Worm (Caenorhabditis elegans) whole organism, L1 larva: ENCODE data around the gene srbc-33.

Experiments
- blmp-1 ChIP-seq: fragments of 150-350 bp; optimal IDR thresholded peaks from 2 replicates; lab custom pipeline; 2014; ENCODE audit warnings: missing biosample characterization, missing genetic modification characterization
- ceh-8 ChIP-seq: fragments of 200-800 bp; sonication (Bioruptor generic); optimal IDR thresholded peaks from 2 replicates; lab custom pipeline; 2018; ENCODE audit warnings: mild to moderate bottlenecking, missing genetic modification characterization, moderate library complexity, missing compliant biosample characterization
- ceh-82 ChIP-seq, 3 experiments: fragments of 150-350 bp in 1 of 3; sonication (generic microtip) in 2 of 3; optimal IDR thresholded peaks; 2 replicates each; lab custom pipeline; 2014 to 2017; ENCODE audit warnings: missing biosample characterization in 3 of 3, missing genetic modification characterization in 3 of 3
- ces-1 ChIP-seq: fragments of 150-350 bp; optimal IDR thresholded peaks from 2 replicates; lab custom pipeline; 2014; ENCODE audit warnings: missing biosample characterization, missing genetic modification reagents, missing genetic modification characterization
- elt-2 ChIP-seq: sonication (generic microtip); optimal IDR thresholded peaks from 2 replicates; lab custom pipeline; 2016; ENCODE audit warnings: missing genetic modification characterization, mild to moderate bottlenecking, inconsistent platforms, missing compliant biosample characterization, missing genetic modification reagents
- fos-1 ChIP-seq: fragments of 150-350 bp; optimal IDR thresholded peaks from 2 replicates; lab custom pipeline; 2014; ENCODE audit warnings: missing biosample characterization, missing genetic modification characterization
- nhr-237 ChIP-seq: fragments of 150-350 bp; optimal IDR thresholded peaks from 2 replicates; lab custom pipeline; 2014; ENCODE audit warnings: missing biosample characterization, missing genetic modification characterization
- nhr-84 ChIP-seq: sonication (generic microtip); optimal IDR thresholded peaks from 2 replicates; lab custom pipeline; 2017; ENCODE audit warnings: missing biosample characterization, missing genetic modification characterization
- nhr-90 ChIP-seq: sonication (generic microtip); optimal IDR thresholded peaks from 2 replicates; lab custom pipeline; 2016; ENCODE audit warnings: mild to moderate bottlenecking, missing genetic modification characterization, missing compliant biosample characterization; ENCODE audit not compliant: poor library complexity
- skn-1 ChIP-seq: fragments of 150-350 bp; optimal IDR thresholded peaks from 2 replicates; lab custom pipeline; 2014; ENCODE audit warnings: missing biosample characterization, missing genetic modification characterization
- snpc-4 ChIP-seq: fragments of 150-350 bp; optimal IDR thresholded peaks from 2 replicates; lab custom pipeline; 2014; ENCODE audit warnings: missing biosample characterization, missing genetic modification characterization
- sptf-1 ChIP-seq: fragments of 150-350 bp; optimal IDR thresholded peaks from 2 replicates; lab custom pipeline; 2014; ENCODE audit warnings: missing biosample characterization, missing genetic modification characterization
- sup-37 ChIP-seq: fragments of 200-800 bp; sonication (Bioruptor generic); optimal IDR thresholded peaks from 2 replicates; lab custom pipeline; 2018; ENCODE audit warnings: mild to moderate bottlenecking, missing genetic modification characterization, missing compliant biosample characterization
- unc-62 ChIP-seq: fragments of 150-350 bp; optimal IDR thresholded peaks from 2 replicates; lab custom pipeline; 2014; ENCODE audit warnings: missing biosample characterization, missing genetic modification reagents, missing genetic modification characterization

ce11 chrV:3452489-3452888 lies 32.1 kb downstream of the srbc-33 start:
- TF ChIP-seq elt-2 (tag; lab: Kevin White, UChicago), result no peak
- TF ChIP-seq fos-1, result no peak
- no peak for TF ChIP-seq unc-62
- no peak for TF ChIP-seq ceh-82 (tag; optimal IDR thresholded peaks at IDR 0.05; lab: Kevin White, UChicago)
- TF ChIP-seq ces-1 (GFP tag; lab: Kevin White, UChicago), result no peak
- no peak for TF ChIP-seq sptf-1 (tag; lab: Kevin White, UChicago)
- TF ChIP-seq blmp-1 (tag; lab: Kevin White, UChicago), result no peak
- no peak for TF ChIP-seq nhr-237
- no peak for TF ChIP-seq nhr-84 (tag; lab: Kevin White, UChicago)
- TF ChIP-seq ceh-8 (GFP tag; lab: Kevin White, UChicago), result no peak
- TF ChIP-seq sup-37 (GFP tag; lab: Kevin White, UChicago), result no peak
- no peak for TF ChIP-seq nhr-90 (tag; lab: Kevin White, UChicago)
- TF ChIP-seq skn-1 (tag; lab: Kevin White, UChicago), result no peak
- no peak for TF ChIP-seq snpc-4 (tag; lab: Kevin White, UChicago)
